Fruit fly (Drosophila melanogaster) whole organism, embryonic: Measurements from ENCODE around the gene CG3078.

ENCODE experiments used
- Atf-2 ChIP-seq: fragments of 200-800 bp; sonication (Bioruptor generic); optimal IDR thresholded peaks from 2 replicates; lab custom pipeline; 2016; ENCODE audit warnings: missing biosample characterization, missing genetic modification characterization
- CG11696 ChIP-seq: fragments of 200-800 bp; sonication (Bioruptor generic); IDR thresholded peaks from 2 replicates; pipeline ENCODE4 v1.3.6; 2022; ENCODE audit warnings: missing biosample characterization, missing genetic modification characterization
- CG12071 ChIP-seq: fragments of 200-800 bp; sonication (Bioruptor generic); optimal IDR thresholded peaks from 3 replicates; lab custom pipeline; 2018; ENCODE audit warnings: missing biosample characterization, mild to moderate bottlenecking, missing genetic modification characterization
- CG13296 ChIP-seq: fragments of 200-800 bp; sonication (Bioruptor generic); optimal IDR thresholded peaks from 3 replicates; lab custom pipeline; 2018; ENCODE audit warnings: missing biosample characterization, mild to moderate bottlenecking, missing genetic modification characterization
- CG15514 ChIP-seq: fragments of 200-800 bp; sonication (Bioruptor generic); optimal IDR thresholded peaks from 3 replicates; lab custom pipeline; 2017; ENCODE audit warnings: missing biosample characterization, missing genetic modification characterization, mild to moderate bottlenecking, moderate library complexity, missing genetic modification reagents
- CG18764 ChIP-seq: fragments of 200-800 bp; sonication (Bioruptor generic); optimal IDR thresholded peaks from 3 replicates; lab custom pipeline; 2016; ENCODE audit warnings: missing biosample characterization, missing genetic modification characterization
- CG2889 ChIP-seq: fragments of 200-800 bp; sonication (Bioruptor generic); IDR thresholded peaks from 3 replicates; pipeline ENCODE4 v1.3.6; 2022; ENCODE audit warnings: missing biosample characterization, missing genetic modification characterization
- CG32772 ChIP-seq: fragments of 200-800 bp; sonication (Bioruptor generic); IDR thresholded peaks from 2 replicates; pipeline ENCODE4 v1.3.6; 2022; ENCODE audit warnings: missing biosample characterization, missing genetic modification characterization
- CG42726 ChIP-seq: fragments of 200-800 bp; sonication (Bioruptor generic); IDR thresholded peaks from 2 replicates; pipeline ENCODE4 v1.3.6; 2022; ENCODE audit warnings: missing biosample characterization, missing genetic modification characterization; ENCODE audit not compliant: partially characterized antibody
- CG4404 ChIP-seq: fragments of 200-800 bp; sonication (Bioruptor generic); IDR thresholded peaks from 2 replicates; pipeline ENCODE4 v1.3.6; 2022; ENCODE audit warnings: missing biosample characterization, missing genetic modification characterization
- CG4707 ChIP-seq: fragments of 200-800 bp; sonication (Bioruptor generic); optimal IDR thresholded peaks from 2 replicates; lab custom pipeline; 2018; ENCODE audit warnings: missing biosample characterization, mild to moderate bottlenecking, missing genetic modification characterization, moderate library complexity
- CG5245 ChIP-seq: fragments of 200-800 bp; sonication (Bioruptor generic); optimal IDR thresholded peaks from 3 replicates; lab custom pipeline; 2016; ENCODE audit warnings: missing biosample characterization, missing genetic modification characterization
- CG6254 ChIP-seq: fragments of 200-800 bp; sonication (Bioruptor generic); optimal IDR thresholded peaks from 3 replicates; lab custom pipeline; 2017; ENCODE audit warnings: mild to moderate bottlenecking, missing biosample characterization, missing genetic modification reagents, missing genetic modification characterization
- CG7372 ChIP-seq: fragments of 200-800 bp; sonication (Bioruptor generic); IDR thresholded peaks from 2 replicates; pipeline ENCODE4 v1.3.6; 2022; ENCODE audit warnings: missing biosample characterization, missing genetic modification characterization
- CG7963 ChIP-seq: fragments of 200-800 bp; sonication (Bioruptor generic); IDR thresholded peaks from 3 replicates; pipeline ENCODE4 v1.3.6; 2022; ENCODE audit warnings: missing biosample characterization, missing genetic modification characterization; ENCODE audit not compliant: partially characterized antibody
- CG9437 ChIP-seq: fragments of 200-800 bp; sonication (Bioruptor generic); optimal IDR thresholded peaks from 2 replicates; lab custom pipeline; 2018; ENCODE audit warnings: missing biosample characterization, mild to moderate bottlenecking, missing genetic modification characterization
- CG9609 ChIP-seq: fragments of 200-800 bp; sonication (Bioruptor generic); optimal IDR thresholded peaks from 3 replicates; lab custom pipeline; 2016; ENCODE audit warnings: missing biosample characterization, missing genetic modification characterization
- CG9876 ChIP-seq: fragments of 200-800 bp; sonication (Bioruptor generic); optimal IDR thresholded peaks from 2 replicates; lab custom pipeline; 2016; ENCODE audit warnings: missing biosample characterization, missing genetic modification characterization
- CTCF ChIP-seq: fragments of 200-800 bp; sonication (Bioruptor generic); optimal IDR thresholded peaks from 2 replicates; lab custom pipeline; 2017; ENCODE audit warnings: missing biosample characterization, mild to moderate bottlenecking, missing genetic modification characterization, moderate library complexity
- Chrac-16 ChIP-seq: fragments of 200-800 bp; sonication (Bioruptor generic); optimal IDR thresholded peaks from 3 replicates; lab custom pipeline; 2016; ENCODE audit warnings: missing biosample characterization, missing genetic modification characterization
- Drgx ChIP-seq: fragments of 200-800 bp; sonication (Bioruptor generic); IDR thresholded peaks from 2 replicates; pipeline ENCODE4 v1.3.6; 2022; ENCODE audit warnings: missing biosample characterization, missing genetic modification characterization
- Ets65A ChIP-seq: fragments of 200-800 bp; sonication (Bioruptor generic); peaks from one replicate; lab custom pipeline; 2016; ENCODE audit warnings: missing biosample characterization, missing genetic modification characterization
- H15 ChIP-seq: fragments of 200-800 bp; sonication (Bioruptor generic); IDR thresholded peaks from 3 replicates; pipeline ENCODE4 v1.3.6; 2022; ENCODE audit warnings: missing biosample characterization, missing genetic modification characterization
- H2.0 ChIP-seq: fragments of 200-800 bp; sonication (Bioruptor generic); IDR thresholded peaks from 2 replicates; pipeline ENCODE4 v1.3.6; 2022; ENCODE audit warnings: missing biosample characterization, missing genetic modification characterization
- Jarid2 ChIP-seq: fragments of 200-800 bp; sonication (Bioruptor generic); optimal IDR thresholded peaks from 3 replicates; lab custom pipeline; 2017; ENCODE audit warnings: mild to moderate bottlenecking, missing biosample characterization, missing genetic modification reagents, missing genetic modification characterization
- Lim3 ChIP-seq: fragments of 200-800 bp; sonication (Bioruptor generic); IDR thresholded peaks from 2 replicates; pipeline ENCODE4 v1.3.6; 2022; ENCODE audit warnings: missing biosample characterization, missing genetic modification characterization
- Mrtf ChIP-seq: fragments of 200-800 bp; sonication (Bioruptor generic); IDR thresholded peaks from 3 replicates; pipeline ENCODE4 v1.3.6; 2022; ENCODE audit warnings: missing biosample characterization, missing genetic modification characterization
- NFAT ChIP-seq: fragments of 200-800 bp; sonication (Bioruptor generic); IDR thresholded peaks from 2 replicates; pipeline ENCODE4 v1.3.6; 2022; ENCODE audit warnings: missing biosample characterization, missing genetic modification characterization
- Opbp ChIP-seq: fragments of 200-800 bp; sonication (Bioruptor generic); IDR thresholded peaks from 3 replicates; pipeline ENCODE4 v1.3.6; 2022; ENCODE audit warnings: missing biosample characterization, missing genetic modification characterization; ENCODE audit not compliant: partially characterized antibody
- Pdp1 ChIP-seq, 2 experiments: fragments of 200-800 bp; sonication (Bioruptor generic); optimal IDR thresholded peaks; 3 replicates each; lab custom pipeline; 2016; ENCODE audit warnings: missing biosample characterization in 2 of 2, missing genetic modification characterization in 2 of 2, mild to moderate bottlenecking in 1 of 2, moderate library complexity in 1 of 2
- ab ChIP-seq: fragments of 200-800 bp; sonication (Bioruptor generic); optimal IDR thresholded peaks from 2 replicates; lab custom pipeline; 2016; ENCODE audit warnings: missing biosample characterization, missing genetic modification characterization
- bbx ChIP-seq: fragments of 200-800 bp; sonication (Bioruptor generic); IDR thresholded peaks from 2 replicates; pipeline ENCODE4 v1.3.6; 2022; ENCODE audit warnings: missing biosample characterization, missing genetic modification characterization; ENCODE audit not compliant: partially characterized antibody
- bowl ChIP-seq: fragments of 200-800 bp; sonication (Bioruptor generic); IDR thresholded peaks from 2 replicates; pipeline ENCODE4 v1.3.6; 2022; ENCODE audit warnings: missing biosample characterization, missing genetic modification characterization
- btn ChIP-seq: fragments of 200-800 bp; sonication (Bioruptor generic); optimal IDR thresholded peaks from 2 replicates; lab custom pipeline; 2016; ENCODE audit warnings: missing biosample characterization, missing genetic modification characterization
- cg ChIP-seq: fragments of 200-800 bp; sonication (Bioruptor generic); optimal IDR thresholded peaks from 3 replicates; lab custom pipeline; 2019; ENCODE audit warnings: missing biosample characterization, mild to moderate bottlenecking, missing genetic modification characterization, moderate library complexity
- chn ChIP-seq: fragments of 200-800 bp; sonication (Bioruptor generic); optimal IDR thresholded peaks from 2 replicates; lab custom pipeline; 2016; ENCODE audit warnings: missing biosample characterization, missing genetic modification characterization
- crc ChIP-seq: fragments of 200-800 bp; sonication (Bioruptor generic); optimal IDR thresholded peaks from 2 replicates; lab custom pipeline; 2016; ENCODE audit warnings: missing biosample characterization, missing genetic modification characterization
- crol ChIP-seq: fragments of 200-800 bp; sonication (Bioruptor generic); IDR thresholded peaks from 2 replicates; pipeline ENCODE4 v1.3.6; 2022; ENCODE audit warnings: missing biosample characterization, missing genetic modification characterization
- fru ChIP-seq: fragments of >200 bp; optimal IDR thresholded peaks from 2 replicates; lab custom pipeline; 2017
- lbe ChIP-seq: fragments of 200-800 bp; sonication (Bioruptor generic); optimal IDR thresholded peaks from 2 replicates; lab custom pipeline; 2016; ENCODE audit warnings: missing biosample characterization, mild to moderate bottlenecking, missing genetic modification characterization
- nom ChIP-seq: fragments of 200-800 bp; sonication (Bioruptor generic); optimal IDR thresholded peaks from 2 replicates; lab custom pipeline; 2017; ENCODE audit warnings: missing biosample characterization, missing genetic modification characterization, mild to moderate bottlenecking, moderate library complexity, missing genetic modification reagents
- pb ChIP-seq: fragments of 200-800 bp; sonication (Bioruptor generic); optimal IDR thresholded peaks from 3 replicates; lab custom pipeline; 2016; ENCODE audit warnings: missing biosample characterization, missing genetic modification characterization
- phol ChIP-seq: fragments of 200-800 bp; sonication (Bioruptor generic); optimal IDR thresholded peaks from 3 replicates; lab custom pipeline; 2018; ENCODE audit warnings: missing biosample characterization, mild to moderate bottlenecking, missing genetic modification characterization, moderate library complexity
- run ChIP-seq: fragments of 200-800 bp; sonication (Bioruptor generic); optimal IDR thresholded peaks from 3 replicates; lab custom pipeline; 2018; ENCODE audit warnings: missing biosample characterization, mild to moderate bottlenecking, missing genetic modification characterization
- shn ChIP-seq: fragments of 200-800 bp; sonication (Bioruptor generic); optimal IDR thresholded peaks from 3 replicates; lab custom pipeline; 2016; ENCODE audit warnings: missing biosample characterization, missing genetic modification characterization
- tin ChIP-seq: fragments of 200-800 bp; sonication (Bioruptor generic); optimal IDR thresholded peaks from 3 replicates; lab custom pipeline; 2016; ENCODE audit warnings: missing biosample characterization, missing genetic modification characterization
- tio ChIP-seq: fragments of 200-800 bp; sonication (Bioruptor generic); optimal IDR thresholded peaks from 2 replicates; lab custom pipeline; 2017; ENCODE audit warnings: missing biosample characterization, missing genetic modification characterization, inconsistent platforms
- trh ChIP-seq: fragments of 200-800 bp; sonication (Bioruptor generic); optimal IDR thresholded peaks from 2 replicates; lab custom pipeline; 2016; ENCODE audit warnings: missing biosample characterization, missing genetic modification characterization
- vvl ChIP-seq: fragments of 200-800 bp; sonication (Bioruptor generic); IDR thresholded peaks from 2 replicates; pipeline ENCODE4 v1.3.6; 2022; ENCODE audit warnings: missing biosample characterization, missing genetic modification characterization
- zen2 ChIP-seq: fragments of 200-800 bp; sonication (Bioruptor generic); IDR thresholded peaks from 3 replicates; pipeline ENCODE4 v1.3.6; 2022; ENCODE audit warnings: missing biosample characterization, missing genetic modification characterization; ENCODE audit not compliant: partially characterized antibody
- zfh1 ChIP-seq: fragments of 200-800 bp; sonication (Bioruptor generic); IDR thresholded peaks from 3 replicates; pipeline ENCODE4 v1.3.6; 2022; ENCODE audit warnings: missing biosample characterization, missing genetic modification characterization

The CG3078 gene

DNA sequence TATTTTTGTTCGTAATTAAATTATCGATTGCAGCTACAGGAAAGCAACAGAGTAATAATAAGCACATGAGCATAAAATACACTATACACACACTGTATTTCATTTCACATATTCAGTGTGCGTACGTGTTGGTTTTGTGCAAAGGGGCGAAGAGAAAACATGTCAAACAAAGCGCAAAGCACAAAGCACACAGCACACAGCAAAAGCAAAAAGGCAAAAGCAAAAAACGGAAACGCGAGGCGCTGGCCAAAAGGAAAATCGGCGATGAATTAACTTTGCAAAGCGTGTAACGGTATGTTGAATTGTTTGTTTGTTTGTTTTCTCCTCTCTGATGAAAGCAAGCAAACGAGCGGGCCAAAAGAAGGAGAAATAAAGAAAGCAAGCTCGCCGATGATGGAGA lies 28.7 kb upstream of the CG3078 start:
- TF ChIP-seq Pdp1 (GFP tag; optimal IDR thresholded peaks at IDR 0.05; lab: Kevin White, UChicago) (no peak), vvl (GFP tag; lab: Robert Waterston, UW) (0 out of 2 replicates have a peak, but pooled peaks have one; percentile 33), Ets65A (GFP tag; lab: Kevin White, UChicago) (peak; percentile 35)

DNA sequence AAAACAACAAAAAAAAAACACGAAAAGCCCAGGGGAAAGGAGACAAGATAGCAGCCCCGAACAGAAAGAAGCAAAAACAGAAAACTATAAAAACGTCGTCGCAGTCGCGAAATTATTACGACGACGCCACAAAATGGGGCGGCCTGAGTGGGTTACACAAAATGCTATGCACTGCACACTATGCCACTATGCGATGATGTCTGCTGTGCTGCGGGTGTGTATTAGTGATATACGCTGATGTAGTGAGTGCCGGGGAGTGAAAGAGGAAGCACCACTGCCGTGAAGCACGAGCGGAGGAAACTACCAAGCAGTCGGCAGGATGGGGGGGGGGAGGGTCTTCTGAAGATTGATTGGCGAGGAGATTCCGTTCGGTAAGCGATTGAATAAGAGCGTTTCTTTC lies 27.3 kb upstream of the CG3078 start:
- TF ChIP-seq ab (GFP tag; lab: Kevin White, UChicago) (no peak), CG12071 (no peak), CG4707 (no peak), Pdp1 (GFP tag; optimal IDR thresholded peaks at IDR 0.05; lab: Kevin White, UChicago) (peak in 1 of 2 experiments; percentile 51), chn (GFP tag; lab: Kevin White, UChicago) (no peak), Lim3 (GFP tag; lab: Robert Waterston, UW) (no peak), Drgx (GFP tag; lab: Robert Waterston, UW) (peak; percentile 16; the same call in 1 of the 2 replicates), CG4404 (GFP tag; lab: Robert Waterston, UW) (no peak), bbx (no peak), H2.0 (GFP tag; lab: Robert Waterston, UW) (no peak), CG9437 (GFP tag; lab: Kevin White, UChicago) (no peak), zen2 (no peak), CG7963 (no peak), Chrac-16 (GFP tag; lab: Kevin White, UChicago) (no peak), trh (no peak), CG32772 (GFP tag; lab: Robert Waterston, UW) (no peak), phol (tag; lab: Kevin White, UChicago) (no peak), lbe (GFP tag; lab: Kevin White, UChicago) (no peak), nom (GFP tag; lab: Kevin White, UChicago) (peak; percentile 13), fru (lab: Kevin White, UChicago) (no peak), CTCF (GFP tag; lab: Kevin White, UChicago) (no peak), CG7372 (GFP tag; lab: Robert Waterston, UW) (no peak), CG42726 (GFP tag; lab: Robert Waterston, UW) (no peak), btn (GFP tag; lab: Kevin White, UChicago) (no peak), NFAT (GFP tag; lab: Robert Waterston, UW) (no peak), Mrtf (GFP tag; lab: Robert Waterston, UW) (no peak), shn (GFP tag; lab: Kevin White, UChicago) (no peak), tio (GFP tag; lab: Kevin White, UChicago) (no peak), CG15514 (no peak), run (tag; lab: Kevin White, UChicago) (no peak), H15 (GFP tag; lab: Robert Waterston, UW) (no peak), crc (no peak), Opbp (GFP tag; lab: Robert Waterston, UW) (no peak), CG18764 (GFP tag; lab: Kevin White, UChicago) (no peak), zfh1 (GFP tag; lab: Robert Waterston, UW) (0 out of 3 replicates have a peak, but pooled peaks have one; percentile 8), CG9609 (GFP tag; lab: Kevin White, UChicago) (no peak), CG2889 (GFP tag; lab: Robert Waterston, UW) (no peak), crol (peak; percentile 76), bowl (no peak), CG9876 (GFP tag; lab: Kevin White, UChicago) (no peak), CG13296 (GFP tag; lab: Kevin White, UChicago) (no peak), CG11696 (GFP tag; lab: Robert Waterston, UW) (no peak), Atf-2 (GFP tag; lab: Kevin White, UChicago) (no peak), Jarid2 (no peak), CG5245 (GFP tag; lab: Kevin White, UChicago) (no peak), CG6254 (GFP tag; lab: Kevin White, UChicago) (no peak), pb (GFP tag; lab: Kevin White, UChicago) (no peak), cg (peak; percentile 15), tin (no peak)
